Worm (Caenorhabditis elegans) whole organism, young adult: Measurements from ENCODE around the gene phat-6.

Experiments
- B0035.1 ChIP-seq: sonication (generic microtip); optimal IDR thresholded peaks from 2 replicates; lab custom pipeline; 2016; ENCODE audit warnings: missing genetic modification characterization, mild to moderate bottlenecking, missing compliant biosample characterization, missing genotype, missing genetic modification reagents
- B0261.1 ChIP-seq: sonication (generic microtip); optimal IDR thresholded peaks from 2 replicates; lab custom pipeline; 2016; ENCODE audit warnings: mild to moderate bottlenecking, missing genetic modification characterization, moderate library complexity, missing compliant biosample characterization
- D2030.7 ChIP-seq: fragments of 200-800 bp; sonication (Bioruptor generic); IDR thresholded peaks from 2 replicates; pipeline ENCODE4 v1.3.6; 2022; ENCODE audit warnings: missing genetic modification reagents, missing genetic modification characterization, missing compliant biosample characterization
- F10E7.11 ChIP-seq: sonication (generic microtip); optimal IDR thresholded peaks from 2 replicates; lab custom pipeline; 2017; ENCODE audit warnings: mild to moderate bottlenecking, missing genetic modification characterization, moderate library complexity, missing compliant biosample characterization
- F22D6.2 ChIP-seq: sonication (generic microtip); optimal IDR thresholded peaks from 2 replicates; lab custom pipeline; 2016; ENCODE audit warnings: mild to moderate bottlenecking, missing genetic modification characterization, missing compliant biosample characterization
- F39B2.1 ChIP-seq: fragments of 200-800 bp; sonication (Bioruptor generic); IDR thresholded peaks from 2 replicates; pipeline ENCODE4 v1.3.6; 2022; ENCODE audit warnings: missing genetic modification reagents, missing genetic modification characterization, missing compliant biosample characterization
- F57A8.1 ChIP-seq: fragments of 200-800 bp; sonication (Bioruptor generic); optimal IDR thresholded peaks from 2 replicates; lab custom pipeline; 2018; ENCODE audit warnings: mild to moderate bottlenecking, missing genetic modification characterization, moderate library complexity, missing compliant biosample characterization
- Y56A3A.18 ChIP-seq: fragments of 200-800 bp; sonication (Bioruptor generic); IDR thresholded peaks from 2 replicates; pipeline ENCODE4 v1.3.6; 2022; ENCODE audit warnings: missing genetic modification reagents, missing genetic modification characterization, missing compliant biosample characterization
- akir-1 ChIP-seq: fragments of 200-800 bp; sonication (Bioruptor generic); optimal IDR thresholded peaks from 2 replicates; lab custom pipeline; 2018; ENCODE audit warnings: mild to moderate bottlenecking, missing genetic modification characterization, moderate library complexity, missing compliant biosample characterization
- athp-1 ChIP-seq: sonication (generic microtip); optimal IDR thresholded peaks from 2 replicates; lab custom pipeline; 2017; ENCODE audit warnings: mild to moderate bottlenecking, missing genetic modification characterization, missing compliant biosample characterization
- ccch-3 ChIP-seq: fragments of 200-800 bp; sonication (Bioruptor generic); optimal IDR thresholded peaks from 2 replicates; lab custom pipeline; 2018; ENCODE audit warnings: mild to moderate bottlenecking, missing genetic modification characterization, missing compliant biosample characterization
- ceh-27 ChIP-seq: fragments of 200-800 bp; sonication (Bioruptor generic); optimal IDR thresholded peaks from 2 replicates; lab custom pipeline; 2018; ENCODE audit warnings: mild to moderate bottlenecking, missing genetic modification characterization, moderate library complexity, missing compliant biosample characterization
- ceh-40 ChIP-seq: fragments of 200-800 bp; sonication (Bioruptor generic); IDR thresholded peaks from 2 replicates; pipeline ENCODE4 v1.3.6; 2022; ENCODE audit warnings: missing genetic modification characterization, missing compliant biosample characterization
- ceh-58 ChIP-seq: fragments of 200-800 bp; sonication (Bioruptor generic); IDR thresholded peaks from 2 replicates; pipeline ENCODE4 v1.3.6; 2022; ENCODE audit warnings: missing genetic modification characterization, missing compliant biosample characterization
- dox-1 ChIP-seq: fragments of 200-800 bp; sonication (Bioruptor generic); IDR thresholded peaks from 2 replicates; pipeline ENCODE4 v1.3.6; 2022; ENCODE audit warnings: missing genetic modification reagents, missing genetic modification characterization, missing compliant biosample characterization
- dpl-1 ChIP-seq: fragments of 150-350 bp; optimal IDR thresholded peaks from 2 replicates; lab custom pipeline; 2014; ENCODE audit warnings: missing biosample characterization, missing genetic modification reagents, missing genetic modification characterization
- efl-1 ChIP-seq: fragments of 150-350 bp; optimal IDR thresholded peaks from 2 replicates; lab custom pipeline; 2014; ENCODE audit warnings: missing biosample characterization, missing genetic modification reagents, missing genetic modification characterization
- egl-18 ChIP-seq: fragments of 200-800 bp; sonication (Bioruptor generic); IDR thresholded peaks from 2 replicates; pipeline ENCODE4 v1.3.6; 2022; ENCODE audit warnings: missing genetic modification reagents, missing genetic modification characterization, missing compliant biosample characterization
- ets-4 ChIP-seq: fragments of 200-800 bp; sonication (Bioruptor generic); optimal IDR thresholded peaks from 2 replicates; lab custom pipeline; 2018; ENCODE audit warnings: mild to moderate bottlenecking, missing genetic modification characterization, missing compliant biosample characterization
- fkh-3 ChIP-seq: sonication (generic microtip); optimal IDR thresholded peaks from 2 replicates; lab custom pipeline; 2016; ENCODE audit warnings: mild to moderate bottlenecking, missing genetic modification characterization, missing compliant biosample characterization
- hlh-26 ChIP-seq: fragments of 200-800 bp; sonication (Bioruptor generic); conservative IDR thresholded peaks from 2 replicates; pipeline ENCODE4 v1.3.6; 2022; ENCODE audit warnings: missing genetic modification reagents, missing genetic modification characterization, missing compliant biosample characterization
- hmg-20 ChIP-seq: fragments of 200-800 bp; sonication (Bioruptor generic); IDR thresholded peaks from 2 replicates; pipeline ENCODE4 v1.3.6; 2022; ENCODE audit warnings: missing genetic modification reagents, missing genetic modification characterization, missing compliant biosample characterization
- lir-1 ChIP-seq: fragments of 200-800 bp; sonication (Bioruptor generic); conservative IDR thresholded peaks from 2 replicates; pipeline ENCODE4 v1.3.6; 2022; ENCODE audit warnings: missing genetic modification reagents, missing genetic modification characterization, missing compliant biosample characterization
- madf-3 ChIP-seq: fragments of 200-800 bp; sonication (Bioruptor generic); IDR thresholded peaks from 2 replicates; pipeline ENCODE4 v1.3.6; 2022; ENCODE audit warnings: missing genetic modification reagents, missing genetic modification characterization, missing compliant biosample characterization
- mel-28 ChIP-seq: sonication (generic microtip); optimal IDR thresholded peaks from 2 replicates; lab custom pipeline; 2016; ENCODE audit warnings: borderline replicate concordance, mild to moderate bottlenecking, missing genetic modification characterization, missing compliant biosample characterization
- mxl-1 ChIP-seq: sonication (generic microtip); optimal IDR thresholded peaks from 2 replicates; lab custom pipeline; 2016; ENCODE audit warnings: missing genetic modification characterization, missing compliant biosample characterization
- nhr-80 ChIP-seq: sonication (generic microtip); optimal IDR thresholded peaks from 2 replicates; lab custom pipeline; 2016; ENCODE audit warnings: missing genetic modification characterization, missing compliant biosample characterization
- nhr-90 ChIP-seq: sonication (generic microtip); optimal IDR thresholded peaks from 2 replicates; lab custom pipeline; 2016; ENCODE audit warnings: missing genotype, mild to moderate bottlenecking, missing genetic modification characterization, missing compliant biosample characterization
- rcor-1 ChIP-seq: fragments of 200-800 bp; sonication (Bioruptor generic); IDR thresholded peaks from 2 replicates; pipeline ENCODE4 v1.3.6; 2022; ENCODE audit warnings: missing genetic modification reagents, missing genetic modification characterization, missing compliant biosample characterization
- snpc-1.3 ChIP-seq: sonication (generic microtip); optimal IDR thresholded peaks from 2 replicates; lab custom pipeline; 2017; ENCODE audit warnings: missing genetic modification characterization, mild to moderate bottlenecking, missing compliant biosample characterization, antibody characterized with exemption, moderate library complexity, missing genotype, missing genetic modification reagents; ENCODE audit not compliant: insufficient read depth
- somi-1 ChIP-seq: fragments of 200-800 bp; sonication (Bioruptor generic); optimal IDR thresholded peaks from 2 replicates; lab custom pipeline; 2018; ENCODE audit warnings: mild to moderate bottlenecking, missing genetic modification characterization, missing compliant biosample characterization
- sptf-2 ChIP-seq: fragments of 200-800 bp; sonication (Bioruptor generic); optimal IDR thresholded peaks from 2 replicates; lab custom pipeline; 2018; ENCODE audit warnings: mild to moderate bottlenecking, missing genetic modification characterization, missing compliant biosample characterization
- tlf-1 ChIP-seq: fragments of 200-800 bp; sonication (Bioruptor generic); optimal IDR thresholded peaks from 2 replicates; lab custom pipeline; 2018; ENCODE audit warnings: mild to moderate bottlenecking, missing genetic modification characterization, missing compliant biosample characterization
- xnd-1 ChIP-seq: sonication (generic microtip); optimal IDR thresholded peaks from 2 replicates; lab custom pipeline; 2016; ENCODE audit warnings: missing genotype, missing genetic modification reagents, missing genetic modification characterization, missing compliant biosample characterization
- ztf-25 ChIP-seq: fragments of 200-800 bp; sonication (Bioruptor generic); IDR thresholded peaks from 2 replicates; pipeline ENCODE4 v1.3.6; 2022; ENCODE audit warnings: missing genetic modification reagents, missing genetic modification characterization, missing compliant biosample characterization

Gene phat-6

DNA sequence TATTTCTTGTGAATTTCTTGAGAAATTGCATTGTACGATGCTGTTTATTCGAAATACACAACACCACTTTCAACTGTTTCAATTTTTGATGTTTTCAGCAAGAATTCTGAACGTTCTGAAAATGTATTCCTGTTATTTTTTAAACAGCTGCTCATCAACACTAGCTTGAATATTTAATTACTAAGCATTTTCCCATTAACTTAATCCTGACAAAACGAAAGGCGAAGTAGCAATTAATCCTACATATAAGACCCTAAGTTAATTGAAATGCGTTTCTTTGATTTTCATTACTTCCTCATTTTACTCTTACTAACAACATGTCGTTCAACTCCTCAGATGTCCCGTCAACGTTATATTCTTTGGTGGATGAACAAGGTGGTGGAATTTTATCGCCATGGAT is 25.8 kb downstream of the phat-6 start, which contains the start of gene ocr-3:
Gene ocr-3, plus strand, starts transcription at position 301 of the 400 bp plus-strand sequence.
- TF ChIP-seq ztf-25 (GFP tag; lab: Robert Waterston, UW) (no peak), tlf-1 (GFP tag; lab: Kevin White, UChicago) (no peak), mel-28 (tag; lab: Kevin White, UChicago) (no peak)

- TF ChIP-seq nhr-80 (tag; lab: Kevin White, UChicago), result peak; percentile 80
- TF ChIP-seq rcor-1 (GFP tag; lab: Robert Waterston, UW), result no peak
- TF ChIP-seq, all 124 proteins: peak for 1
Observed at ce11 chrX:15167692-15168091, 26.5 kb downstream of the phat-6 start.

ce11 chrX:15166122-15166521 is 28.1 kb downstream of the phat-6 start, which contains the start of gene T10B10.8:
TSS of gene T10B10.8 (minus strand) at chrX:15166222.
- TF ChIP-seq fkh-3 (no peak), akir-1 (no peak), hmg-20 (no peak), madf-3 (GFP tag; lab: Robert Waterston, UW) (no peak), D2030.7 (GFP tag; lab: Robert Waterston, UW) (no peak), sptf-2 (GFP tag; lab: Kevin White, UChicago) (no peak), ceh-40 (no peak), efl-1 (GFP tag; lab: Kevin White, UChicago) (no peak), ceh-58 (GFP tag; lab: Robert Waterston, UW) (no peak), athp-1 (no peak), B0035.1 (no peak), F10E7.11 (tag; lab: Kevin White, UChicago) (no peak), mxl-1 (tag; lab: Kevin White, UChicago) (no peak), B0261.1 (tag; lab: Kevin White, UChicago) (no peak), dpl-1 (no peak), dox-1 (GFP tag; lab: Robert Waterston, UW) (no peak), F22D6.2 (no peak)
- TF ChIP-seq, all 124 proteins: peak for 0

- no peak for TF ChIP-seq ceh-27 (GFP tag; lab: Kevin White, UChicago)
- TF ChIP-seq nhr-90 (tag; lab: Kevin White, UChicago), result no peak
- no peak for TF ChIP-seq snpc-1.3
- no peak for TF ChIP-seq Y56A3A.18 (GFP tag; lab: Robert Waterston, UW)
- TF ChIP-seq F57A8.1 (GFP tag; lab: Kevin White, UChicago), result no peak
- TF ChIP-seq B0035.1, result no peak
- TF ChIP-seq efl-1 (GFP tag; lab: Kevin White, UChicago), result no peak
- no peak for TF ChIP-seq egl-18 (GFP tag; lab: Robert Waterston, UW)
- TF ChIP-seq ccch-3 (GFP tag; lab: Kevin White, UChicago), result no peak
- no peak for TF ChIP-seq lir-1
- TF ChIP-seq ets-4, result no peak
- no peak for TF ChIP-seq somi-1 (GFP tag; lab: Kevin White, UChicago)
- no peak for TF ChIP-seq xnd-1 (tag; lab: Kevin White, UChicago)
- TF ChIP-seq F39B2.1 (GFP tag; lab: Robert Waterston, UW), result no peak
- no peak for TF ChIP-seq D2030.7 (GFP tag; lab: Robert Waterston, UW)
- TF ChIP-seq hlh-26 (GFP tag; lab: Robert Waterston, UW), result no peak
Observed at ce11 chrX:15164108-15164507, 30.1 kb downstream of the phat-6 start, which contains the start of gene T10B10.9. TSS of gene T10B10.9 (plus strand) at chrX:15164408.
